Worm (Caenorhabditis elegans) whole organism, L2 larva: Measurements from ENCODE around the gene acp-3.

Experiments
- C34F6.9 ChIP-seq: fragments of 150-350 bp; optimal IDR thresholded peaks from 2 replicates; lab custom pipeline; 2014; ENCODE audit warnings: missing biosample characterization, missing genetic modification characterization
- F13H6.1 ChIP-seq: sonication (generic microtip); optimal IDR thresholded peaks from 2 replicates; lab custom pipeline; 2016; ENCODE audit warnings: missing genetic modification characterization, missing compliant biosample characterization
- R02D3.7 ChIP-seq: fragments of 150-350 bp; optimal IDR thresholded peaks from 2 replicates; lab custom pipeline; 2014; ENCODE audit warnings: missing biosample characterization, missing genetic modification characterization
- Y55F3AM.14 ChIP-seq: fragments of 200-800 bp; sonication (Bioruptor generic); optimal IDR thresholded peaks from 2 replicates; lab custom pipeline; 2018; ENCODE audit warnings: mild to moderate bottlenecking, missing genetic modification characterization, missing compliant biosample characterization
- ZK546.5 ChIP-seq: sonication (generic microtip); optimal IDR thresholded peaks from 2 replicates; lab custom pipeline; 2017; ENCODE audit warnings: missing biosample characterization, missing genetic modification characterization
- alr-1 ChIP-seq: fragments of 150-350 bp; optimal IDR thresholded peaks from 2 replicates; lab custom pipeline; 2014; ENCODE audit warnings: missing biosample characterization, missing genetic modification characterization
- blmp-1 ChIP-seq: sonication (generic microtip); optimal IDR thresholded peaks from 2 replicates; lab custom pipeline; 2017; ENCODE audit warnings: missing genetic modification characterization, mild to moderate bottlenecking, missing compliant biosample characterization, antibody characterized with exemption, moderate library complexity; ENCODE audit not compliant: insufficient read depth
- ceh-16 ChIP-seq: fragments of 150-350 bp; optimal IDR thresholded peaks from 2 replicates; lab custom pipeline; 2014; ENCODE audit warnings: missing biosample characterization, missing genetic modification characterization
- crh-2 ChIP-seq: sonication (generic microtip); optimal IDR thresholded peaks from 2 replicates; lab custom pipeline; 2017; ENCODE audit warnings: missing biosample characterization, missing genetic modification characterization
- dmd-4 ChIP-seq: sonication (generic microtip); optimal IDR thresholded peaks from 2 replicates; lab custom pipeline; 2017; ENCODE audit warnings: missing biosample characterization, missing genetic modification characterization
- egl-27 ChIP-seq: sonication (generic microtip); optimal IDR thresholded peaks from 3 replicates; lab custom pipeline; 2017; ENCODE audit warnings: missing biosample characterization, missing genetic modification reagents, missing genetic modification characterization
- fos-1 ChIP-seq: fragments of 150-350 bp; optimal IDR thresholded peaks from 2 replicates; lab custom pipeline; 2014; ENCODE audit warnings: missing biosample characterization, missing genetic modification characterization
- gmeb-1 ChIP-seq: fragments of 150-350 bp; optimal IDR thresholded peaks from 2 replicates; lab custom pipeline; 2014; ENCODE audit warnings: missing biosample characterization, missing genetic modification characterization
- lsy-2 ChIP-seq, 2 experiments: fragments of 150-350 bp in 1 of 2; sonication (generic microtip) in 1 of 2; optimal IDR thresholded peaks; 2 replicates each; lab custom pipeline; 2014 to 2017; ENCODE audit warnings: missing biosample characterization in 2 of 2, missing genetic modification characterization in 2 of 2
- nhr-10 ChIP-seq: sonication (generic microtip); optimal IDR thresholded peaks from 2 replicates; lab custom pipeline; 2017; ENCODE audit warnings: missing biosample characterization, missing genetic modification characterization
- nhr-11 ChIP-seq: fragments of 150-350 bp; optimal IDR thresholded peaks from 2 replicates; lab custom pipeline; 2014; ENCODE audit warnings: missing biosample characterization, missing genetic modification characterization
- nhr-12 ChIP-seq: fragments of 150-350 bp; optimal IDR thresholded peaks from 2 replicates; lab custom pipeline; 2014; ENCODE audit warnings: missing biosample characterization, missing genetic modification characterization
- nhr-129 ChIP-seq: fragments of 150-350 bp; optimal IDR thresholded peaks from 2 replicates; lab custom pipeline; 2014; ENCODE audit warnings: missing biosample characterization, missing genetic modification characterization
- nhr-21 ChIP-seq: fragments of 150-350 bp; optimal IDR thresholded peaks from 2 replicates; lab custom pipeline; 2014; ENCODE audit warnings: missing biosample characterization, missing genetic modification characterization
- nhr-23 ChIP-seq: fragments of 150-350 bp; optimal IDR thresholded peaks from 2 replicates; lab custom pipeline; 2014; ENCODE audit warnings: missing biosample characterization, missing genetic modification reagents, missing genetic modification characterization
- nhr-237 ChIP-seq: fragments of 150-350 bp; optimal IDR thresholded peaks from 2 replicates; lab custom pipeline; 2014; ENCODE audit warnings: missing biosample characterization, missing genetic modification characterization
- nhr-25 ChIP-seq: fragments of 150-350 bp; sonication (generic microtip); optimal IDR thresholded peaks from 3 replicates; lab custom pipeline; 2014; ENCODE audit warnings: missing biosample characterization, missing genetic modification characterization
- nhr-77 ChIP-seq: fragments of 150-350 bp; optimal IDR thresholded peaks from 2 replicates; lab custom pipeline; 2014; ENCODE audit warnings: missing biosample characterization, missing genetic modification characterization
- sem-4 ChIP-seq: fragments of 150-350 bp; optimal IDR thresholded peaks from 2 replicates; lab custom pipeline; 2014; ENCODE audit warnings: missing biosample characterization, missing genetic modification reagents, missing genetic modification characterization
- sma-3 ChIP-seq: sonication (generic microtip); optimal IDR thresholded peaks from 2 replicates; lab custom pipeline; 2016; ENCODE audit warnings: missing genetic modification reagents, missing genetic modification characterization, missing compliant biosample characterization
- sma-9 ChIP-seq, 2 experiments: fragments of 150-350 bp in 1 of 2; sonication (generic microtip) in 1 of 2; optimal IDR thresholded peaks; 2 replicates each; lab custom pipeline; 2014 to 2016; ENCODE audit warnings: missing genetic modification characterization in 2 of 2, mild to moderate bottlenecking in 1 of 2, missing biosample characterization in 1 of 2, missing compliant biosample characterization in 1 of 2, missing genetic modification reagents in 1 of 2, moderate library complexity in 1 of 2
- unc-39 ChIP-seq: fragments of 150-350 bp; optimal IDR thresholded peaks from 2 replicates; lab custom pipeline; 2014; ENCODE audit warnings: missing biosample characterization, missing genetic modification characterization
- unc-55 ChIP-seq: fragments of 150-350 bp; sonication (generic microtip); optimal IDR thresholded peaks from 3 replicates; lab custom pipeline; 2014; ENCODE audit warnings: missing biosample characterization, missing genetic modification reagents, missing genetic modification characterization
- unc-62 ChIP-seq: fragments of 150-350 bp; optimal IDR thresholded peaks from 2 replicates; lab custom pipeline; 2014; ENCODE audit warnings: missing biosample characterization, missing genetic modification reagents, missing genetic modification characterization
- zag-1 ChIP-seq: fragments of 150-350 bp; optimal IDR thresholded peaks from 2 replicates; lab custom pipeline; 2014; ENCODE audit warnings: missing biosample characterization, missing genetic modification characterization
- ztf-1 ChIP-seq: fragments of 200-800 bp; sonication (Bioruptor generic); conservative IDR thresholded peaks from 2 replicates; pipeline ENCODE4 v1.3.6; 2022; ENCODE audit warnings: missing genetic modification characterization, missing compliant biosample characterization

The acp-3 gene

DNA sequence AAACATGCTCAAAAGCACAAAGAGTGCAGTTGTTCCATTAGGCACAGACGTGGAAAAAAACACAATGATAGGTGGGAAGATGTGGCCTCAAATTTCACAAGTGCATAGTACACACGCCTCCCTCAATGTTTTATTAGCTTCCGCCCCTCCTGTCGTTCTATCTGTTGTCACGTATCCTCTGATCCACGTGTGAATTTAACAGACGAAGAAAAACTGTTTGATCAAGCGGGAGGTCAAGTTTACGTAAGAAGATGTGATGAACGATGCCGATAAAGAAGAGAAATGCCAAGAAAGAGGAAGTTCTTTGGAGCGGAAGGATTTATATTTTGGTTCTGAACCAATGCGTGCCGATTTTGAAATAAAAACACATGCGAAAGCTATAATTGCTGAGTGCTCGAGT lies 13.8 kb upstream of the acp-3 start:
- TF ChIP-seq sma-9 (GFP tag; optimal IDR thresholded peaks at IDR 0.05; lab: Kevin White, UChicago) (peak; percentile 21), sma-9 (tag; optimal IDR thresholded peaks at IDR 0.05; lab: Kevin White, UChicago) (no peak), C34F6.9 (peak; percentile 19), nhr-129 (tag; lab: Kevin White, UChicago) (peak; percentile 67), nhr-23 (tag; lab: Kevin White, UChicago) (no peak), egl-27 (tag; lab: Kevin White, UChicago) (no peak)

DNA sequence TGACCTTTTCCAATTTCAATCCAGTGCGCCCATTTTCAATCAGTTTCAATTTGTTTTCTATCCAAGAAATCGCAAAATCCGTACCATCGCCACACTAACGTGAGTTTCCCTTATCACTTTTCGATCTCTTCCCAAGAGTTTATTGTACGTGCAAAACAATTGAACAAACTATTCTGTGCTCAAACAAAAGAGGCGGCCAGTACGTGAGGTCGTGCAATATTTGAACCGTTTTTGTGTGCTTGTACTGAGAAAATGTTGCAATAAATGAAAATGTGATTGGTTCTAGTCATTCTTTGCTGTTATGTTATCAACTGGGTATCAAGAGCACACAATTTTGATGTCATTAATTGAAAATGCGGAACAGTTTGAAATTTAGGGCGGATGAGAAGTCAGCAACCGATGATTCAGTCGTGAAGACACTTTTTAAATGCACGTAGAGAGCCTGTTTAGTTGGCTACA lies 12.8 kb upstream of the acp-3 start, which contains the start of gene F22B5.4:
Gene F22B5.4, plus strand, starts transcription at position 51 of the 459 bp plus-strand sequence.
- TF ChIP-seq nhr-77 (tag; lab: Kevin White, UChicago): no peak
- peak; percentile 27 for TF ChIP-seq fos-1 (tag; lab: Kevin White, UChicago)
- no peak for TF ChIP-seq nhr-237 (tag; lab: Kevin White, UChicago)

DNA sequence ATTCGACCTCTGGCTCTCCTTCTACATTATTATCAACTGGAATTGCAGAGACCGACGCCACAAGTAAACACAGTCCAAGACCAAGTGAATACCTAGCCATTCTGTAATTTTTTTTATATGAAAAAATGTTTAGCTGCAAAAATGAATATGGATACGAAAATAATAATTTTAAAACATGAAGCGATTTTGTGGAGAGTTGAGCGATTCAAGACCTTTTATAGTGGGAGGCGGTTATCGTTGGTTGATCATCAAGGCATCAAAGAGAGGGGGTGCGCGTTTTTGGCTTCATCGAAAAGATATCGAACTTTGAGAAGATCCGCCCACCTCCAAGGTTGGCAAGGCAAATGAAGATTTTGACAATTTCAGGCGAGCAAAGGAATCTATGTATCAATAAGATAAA lies 9.8 kb upstream of the acp-3 start, which contains the start of gene cut-3:
Gene cut-3, minus strand, starts transcription at position 101 of the 400 bp plus-strand sequence.
- TF ChIP-seq unc-39 (tag; lab: Kevin White, UChicago) (no peak), nhr-10 (tag; lab: Kevin White, UChicago) (no peak)

- TF ChIP-seq sma-9 (GFP tag; optimal IDR thresholded peaks at IDR 0.05; lab: Kevin White, UChicago) (no peak), sma-9 (tag; optimal IDR thresholded peaks at IDR 0.05; lab: Kevin White, UChicago) (no peak), nhr-23 (tag; lab: Kevin White, UChicago) (no peak), sma-3 (GFP tag; lab: Kevin White, UChicago) (no peak), nhr-11 (no peak), nhr-21 (tag; lab: Kevin White, UChicago) (no peak), dmd-4 (tag; lab: Kevin White, UChicago) (no peak), unc-62 (GFP tag; lab: Kevin White, UChicago) (no peak), alr-1 (tag; lab: Kevin White, UChicago) (no peak), ZK546.5 (tag; lab: Kevin White, UChicago) (no peak), Y55F3AM.14 (no peak), nhr-77 (tag; lab: Kevin White, UChicago) (no peak), blmp-1 (tag; lab: Kevin White, UChicago) (no peak), gmeb-1 (tag; lab: Kevin White, UChicago) (no peak), zag-1 (tag; lab: Kevin White, UChicago) (no peak), sem-4 (tag; lab: Kevin White, UChicago) (no peak), nhr-12 (no peak), R02D3.7 (tag; lab: Kevin White, UChicago) (no peak), ceh-16 (no peak), unc-39 (tag; lab: Kevin White, UChicago) (no peak)
- TF ChIP-seq, all 48 proteins: peak for 0
Observed at ce11 chrII:8444007-8444406, 7.1 kb upstream of the acp-3 start, which contains the start of gene evl-20. Gene evl-20, plus strand, starts transcription at chrII:8444307.

- TF ChIP-seq dmd-4 (tag; lab: Kevin White, UChicago) (no peak), ztf-1 (GFP tag; lab: Robert Waterston, UW) (no peak)
Observed at ce11 chrII:8442717-8443223, 5.8 kb upstream of the acp-3 start, which contains the start of gene eif-3.G. Gene eif-3.G, plus strand, starts transcription at chrII:8442767.

DNA sequence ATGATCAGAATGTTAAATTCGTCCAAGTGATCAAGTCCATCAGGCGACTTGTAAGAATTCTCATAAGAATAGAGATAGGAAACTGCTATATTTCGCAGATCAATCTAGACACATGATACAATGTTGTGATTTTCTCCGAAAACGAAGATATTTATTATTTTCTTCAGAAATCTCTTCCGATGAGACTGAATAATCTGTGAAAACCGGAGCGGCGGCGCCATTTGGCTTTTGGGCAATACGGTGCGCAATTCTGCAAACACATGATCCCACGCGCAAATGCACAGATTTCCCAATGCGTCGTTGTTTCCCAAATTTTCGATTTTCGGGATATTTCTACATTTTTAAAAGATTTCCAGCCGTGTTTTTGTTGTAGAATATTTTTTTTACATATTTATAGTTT lies 5.2 kb upstream of the acp-3 start:
- peak; percentile 60 for TF ChIP-seq sma-9 (GFP tag; optimal IDR thresholded peaks at IDR 0.05; lab: Kevin White, UChicago)
- TF ChIP-seq sma-9 (tag; optimal IDR thresholded peaks at IDR 0.05; lab: Kevin White, UChicago): no peak
- peak; percentile 65 for TF ChIP-seq nhr-21 (tag; lab: Kevin White, UChicago)
- peak; percentile 53 for TF ChIP-seq gmeb-1 (tag; lab: Kevin White, UChicago)
- peak; percentile 76 to 93 for TF ChIP-seq lsy-2 (tag; optimal IDR thresholded peaks at IDR 0.05; lab: Kevin White, UChicago)
- peak; percentile 79 for TF ChIP-seq nhr-25 (tag; lab: Kevin White, UChicago)
- TF ChIP-seq crh-2 (tag; lab: Kevin White, UChicago): peak; percentile 31
- TF ChIP-seq egl-27 (tag; lab: Kevin White, UChicago): no peak
- peak; percentile 42 for TF ChIP-seq Y55F3AM.14
- peak; percentile 1 for TF ChIP-seq F13H6.1 (tag; lab: Kevin White, UChicago)
- TF ChIP-seq R02D3.7 (tag; lab: Kevin White, UChicago): no peak
- TF ChIP-seq nhr-10 (tag; lab: Kevin White, UChicago): no peak
- peak; percentile 17 for TF ChIP-seq blmp-1 (tag; lab: Kevin White, UChicago)
- TF ChIP-seq fos-1 (tag; lab: Kevin White, UChicago): peak; percentile 16
- TF ChIP-seq C34F6.9: peak; percentile 43
- TF ChIP-seq unc-55 (GFP tag; lab: Kevin White, UChicago): peak; percentile 59
- peak; percentile 67 for TF ChIP-seq sma-3 (GFP tag; lab: Kevin White, UChicago)
- no peak for TF ChIP-seq alr-1 (tag; lab: Kevin White, UChicago)
